Worm (Caenorhabditis elegans) whole organism, mixed stage, embryonic: ENCODE data around the gene Y71H2AM.11.

Experiments
- blmp-1 ChIP-seq: fragments of 150-350 bp; optimal IDR thresholded peaks from 2 replicates; lab custom pipeline; 2014; ENCODE audit warnings: missing biosample characterization, missing genetic modification characterization
- elt-3 ChIP-seq: fragments of 150-350 bp; optimal IDR thresholded peaks from 2 replicates; lab custom pipeline; 2014; ENCODE audit warnings: missing biosample characterization, missing genetic modification characterization
- nhr-76 ChIP-seq: sonication (generic microtip); optimal IDR thresholded peaks from 2 replicates; lab custom pipeline; 2017; ENCODE audit warnings: missing biosample characterization, missing genetic modification characterization
- pha-4 ChIP-seq: fragments of 150-350 bp; optimal IDR thresholded peaks from 2 replicates; lab custom pipeline; 2018; ENCODE audit warnings: missing biosample characterization, missing genetic modification reagents, missing genetic modification characterization

ce11 chrIII:2698740-2699139 is 26.2 kb downstream of the Y71H2AM.11 start, which contains the start of gene slc-30A9:
- no peak for TF ChIP-seq elt-3 (tag; lab: Kevin White, UChicago)
- no peak for TF ChIP-seq nhr-76
- TF ChIP-seq blmp-1 (tag; lab: Kevin White, UChicago): no peak
- TF ChIP-seq pha-4 (tag; lab: Kevin White, UChicago): peak; percentile 13
